Fruit fly (Drosophila melanogaster) whole organism, embryonic: ENCODE results near the gene Gr97a.

Experiments used
- Atf6 ChIP-seq: fragments of 200-800 bp; sonication (Bioruptor generic); IDR thresholded peaks from 2 replicates; pipeline ENCODE4 v1.3.6; 2022; ENCODE audit warnings: missing biosample characterization, missing genetic modification characterization
- Bdp1 ChIP-seq: fragments of 200-800 bp; sonication (Bioruptor generic); optimal IDR thresholded peaks from 3 replicates; lab custom pipeline; 2016; ENCODE audit warnings: missing biosample characterization, missing genetic modification characterization
- C15 ChIP-seq: fragments of 200-800 bp; sonication (Bioruptor generic); IDR thresholded peaks from 3 replicates; pipeline ENCODE4 v1.3.6; 2022; ENCODE audit warnings: missing biosample characterization, missing genetic modification characterization
- CG10147 ChIP-seq: fragments of 200-800 bp; sonication (Bioruptor generic); optimal IDR thresholded peaks from 2 replicates; lab custom pipeline; 2019; ENCODE audit warnings: missing biosample characterization, mild to moderate bottlenecking, missing genetic modification characterization, moderate library complexity
- CG10274 ChIP-seq: fragments of 200-800 bp; sonication (Bioruptor generic); optimal IDR thresholded peaks from 3 replicates; lab custom pipeline; 2017; ENCODE audit warnings: missing biosample characterization, mild to moderate bottlenecking, missing genetic modification characterization
- CG11456 ChIP-seq: fragments of 200-800 bp; sonication (Bioruptor generic); IDR thresholded peaks from 3 replicates; pipeline ENCODE4 v1.3.6; 2022; ENCODE audit warnings: missing biosample characterization, missing genetic modification characterization
- CG12071 ChIP-seq: fragments of 200-800 bp; sonication (Bioruptor generic); optimal IDR thresholded peaks from 3 replicates; lab custom pipeline; 2018; ENCODE audit warnings: missing biosample characterization, mild to moderate bottlenecking, missing genetic modification characterization
- CG12659 ChIP-seq: fragments of 200-800 bp; sonication (Bioruptor generic); optimal IDR thresholded peaks from 3 replicates; lab custom pipeline; 2017; ENCODE audit warnings: mild to moderate bottlenecking, missing biosample characterization, missing genetic modification reagents, missing genetic modification characterization
- CG13775 ChIP-seq: fragments of 200-800 bp; sonication (Bioruptor generic); optimal IDR thresholded peaks from 3 replicates; lab custom pipeline; 2017; ENCODE audit warnings: missing biosample characterization, mild to moderate bottlenecking, missing genetic modification characterization
- CG16815 ChIP-seq: fragments of 200-800 bp; sonication (Bioruptor generic); optimal IDR thresholded peaks from 3 replicates; lab custom pipeline; 2017; ENCODE audit warnings: missing biosample characterization, mild to moderate bottlenecking, missing genetic modification characterization
- CG17328 ChIP-seq: fragments of 200-800 bp; sonication (Bioruptor generic); IDR thresholded peaks from 2 replicates; pipeline ENCODE4 v1.3.6; 2022; ENCODE audit warnings: missing biosample characterization, missing genetic modification characterization
- CG18619 ChIP-seq: fragments of 200-800 bp; sonication (Bioruptor generic); optimal IDR thresholded peaks from 3 replicates; lab custom pipeline; 2017; ENCODE audit warnings: missing biosample characterization, mild to moderate bottlenecking, missing genetic modification characterization
- CG3065 ChIP-seq: fragments of 200-800 bp; sonication (Bioruptor generic); optimal IDR thresholded peaks from 2 replicates; lab custom pipeline; 2016; ENCODE audit warnings: missing biosample characterization, missing genetic modification characterization
- CG31388 ChIP-seq: fragments of 200-800 bp; sonication (Bioruptor generic); optimal IDR thresholded peaks from 2 replicates; lab custom pipeline; 2016; ENCODE audit warnings: missing biosample characterization, missing genetic modification characterization
- CG31441 ChIP-seq: fragments of 200-800 bp; sonication (Bioruptor generic); IDR thresholded peaks from 2 replicates; pipeline ENCODE4 v1.3.6; 2022; ENCODE audit warnings: missing biosample characterization, missing genetic modification characterization
- CG34422 ChIP-seq: fragments of 200-800 bp; sonication (Bioruptor generic); IDR thresholded peaks from 3 replicates; pipeline ENCODE4 v1.3.6; 2022; ENCODE audit warnings: missing biosample characterization, missing genetic modification characterization
- CG3847 ChIP-seq: fragments of 200-800 bp; sonication (Bioruptor generic); IDR thresholded peaks from 2 replicates; pipeline ENCODE4 v1.3.6; 2022; ENCODE audit warnings: missing biosample characterization, missing genetic modification characterization
- CG5245 ChIP-seq: fragments of 200-800 bp; sonication (Bioruptor generic); optimal IDR thresholded peaks from 3 replicates; lab custom pipeline; 2016; ENCODE audit warnings: missing biosample characterization, missing genetic modification characterization
- CG6254 ChIP-seq: fragments of 200-800 bp; sonication (Bioruptor generic); optimal IDR thresholded peaks from 3 replicates; lab custom pipeline; 2017; ENCODE audit warnings: mild to moderate bottlenecking, missing biosample characterization, missing genetic modification reagents, missing genetic modification characterization
- Doc2 ChIP-seq: fragments of 200-800 bp; sonication (Bioruptor generic); IDR thresholded peaks from 2 replicates; pipeline ENCODE4 v1.3.6; 2022; ENCODE audit warnings: missing biosample characterization, missing genetic modification characterization
- Ets97D ChIP-seq: fragments of 200-800 bp; sonication (Bioruptor generic); optimal IDR thresholded peaks from 3 replicates; lab custom pipeline; 2016; ENCODE audit warnings: missing biosample characterization, missing genetic modification characterization
- HHEX ChIP-seq: fragments of 200-800 bp; sonication (Bioruptor generic); optimal IDR thresholded peaks from 3 replicates; lab custom pipeline; 2017; ENCODE audit warnings: missing biosample characterization, mild to moderate bottlenecking, missing genetic modification characterization, missing genetic modification reagents
- Lhr ChIP-seq: fragments of 200-800 bp; sonication (Bioruptor generic); optimal IDR thresholded peaks from 3 replicates; lab custom pipeline; 2017; ENCODE audit warnings: mild to moderate bottlenecking, missing biosample characterization, missing genetic modification reagents, missing genetic modification characterization
- Lim3 ChIP-seq: fragments of 200-800 bp; sonication (Bioruptor generic); IDR thresholded peaks from 2 replicates; pipeline ENCODE4 v1.3.6; 2022; ENCODE audit warnings: missing biosample characterization, missing genetic modification characterization
- Myb ChIP-seq: fragments of 200-800 bp; sonication (Bioruptor generic); optimal IDR thresholded peaks from 2 replicates; lab custom pipeline; 2016; ENCODE audit warnings: missing biosample characterization, missing genetic modification characterization
- Nf-YA ChIP-seq: fragments of 200-800 bp; sonication (Bioruptor generic); IDR thresholded peaks from 2 replicates; pipeline ENCODE4 v1.3.6; 2022; ENCODE audit warnings: missing biosample characterization, missing genetic modification characterization
- Nf-YB ChIP-seq: fragments of 200-800 bp; sonication (Bioruptor generic); optimal IDR thresholded peaks from 3 replicates; lab custom pipeline; 2019; ENCODE audit warnings: missing biosample characterization, mild to moderate bottlenecking, missing genetic modification characterization, moderate library complexity
- Oaz ChIP-seq: fragments of 200-800 bp; sonication (Bioruptor generic); IDR thresholded peaks from 2 replicates; pipeline ENCODE4 v1.3.6; 2022; ENCODE audit warnings: missing biosample characterization, missing genetic modification characterization
- Pdp1 ChIP-seq, 2 experiments: fragments of 200-800 bp; sonication (Bioruptor generic); optimal IDR thresholded peaks; 3 replicates each; lab custom pipeline; 2016; ENCODE audit warnings: missing biosample characterization in 2 of 2, missing genetic modification characterization in 2 of 2, mild to moderate bottlenecking in 1 of 2, moderate library complexity in 1 of 2
- Ptx1 ChIP-seq: fragments of 200-800 bp; sonication (Bioruptor generic); IDR thresholded peaks from 2 replicates; pipeline ENCODE4 v1.3.6; 2022; ENCODE audit warnings: missing biosample characterization, missing genetic modification characterization
- Rx ChIP-seq: fragments of 200-800 bp; sonication (Bioruptor generic); IDR thresholded peaks from 2 replicates; pipeline ENCODE4 v1.3.6; 2022; ENCODE audit warnings: missing biosample characterization, missing genetic modification characterization
- Six4 ChIP-seq: fragments of 200-800 bp; sonication (Bioruptor generic); optimal IDR thresholded peaks from 2 replicates; lab custom pipeline; 2016; ENCODE audit warnings: missing biosample characterization, missing genetic modification characterization
- Vsx1 ChIP-seq: fragments of 200-800 bp; sonication (Bioruptor generic); optimal IDR thresholded peaks from 2 replicates; lab custom pipeline; 2017; ENCODE audit warnings: missing biosample characterization, mild to moderate bottlenecking, missing genetic modification characterization, missing genetic modification reagents
- abd-A ChIP-seq: fragments of 200-800 bp; sonication (Bioruptor generic); optimal IDR thresholded peaks from 3 replicates; lab custom pipeline; 2019; ENCODE audit warnings: missing biosample characterization, mild to moderate bottlenecking, missing genetic modification characterization, moderate library complexity
- cas ChIP-seq: fragments of 200-800 bp; sonication (Bioruptor generic); IDR thresholded peaks from 2 replicates; pipeline ENCODE4 v1.3.6; 2022; ENCODE audit warnings: missing biosample characterization, missing genetic modification characterization
- eyg ChIP-seq: fragments of 200-800 bp; sonication (Bioruptor generic); optimal IDR thresholded peaks from 3 replicates; lab custom pipeline; 2016; ENCODE audit warnings: missing biosample characterization, missing genetic modification characterization
- fd102C ChIP-seq: fragments of 200-800 bp; sonication (Bioruptor generic); optimal IDR thresholded peaks from 2 replicates; lab custom pipeline; 2018; ENCODE audit warnings: missing biosample characterization, mild to moderate bottlenecking, missing genetic modification characterization, moderate library complexity
- ftz-f1 ChIP-seq: fragments of 200-800 bp; sonication (Bioruptor generic); optimal IDR thresholded peaks from 2 replicates; lab custom pipeline; 2016; ENCODE audit warnings: missing biosample characterization, missing genetic modification characterization
- gcm ChIP-seq: fragments of 200-800 bp; sonication (Bioruptor generic); optimal IDR thresholded peaks from 2 replicates; lab custom pipeline; 2019; ENCODE audit warnings: missing biosample characterization, mild to moderate bottlenecking, missing genetic modification characterization, moderate library complexity
- inv ChIP-seq: fragments of 200-800 bp; sonication (Bioruptor generic); IDR thresholded peaks from 2 replicates; pipeline ENCODE4 v1.3.6; 2022; ENCODE audit warnings: missing biosample characterization, missing genetic modification characterization; ENCODE audit not compliant: partially characterized antibody
- kay ChIP-seq: fragments of 200-800 bp; sonication (Bioruptor generic); optimal IDR thresholded peaks from 2 replicates; lab custom pipeline; 2016; ENCODE audit warnings: missing biosample characterization, missing genetic modification characterization
- lab ChIP-seq: fragments of 200-800 bp; sonication (Bioruptor generic); optimal IDR thresholded peaks from 3 replicates; lab custom pipeline; 2017; ENCODE audit warnings: missing biosample characterization, missing genetic modification characterization, mild to moderate bottlenecking, moderate library complexity, missing genetic modification reagents
- luna ChIP-seq: fragments of 200-800 bp; sonication (Bioruptor generic); optimal IDR thresholded peaks from 2 replicates; lab custom pipeline; 2016; ENCODE audit warnings: missing biosample characterization, missing genetic modification characterization
- p53 ChIP-seq: fragments of 200-800 bp; sonication (Bioruptor generic); optimal IDR thresholded peaks from 2 replicates; lab custom pipeline; 2016; ENCODE audit warnings: missing biosample characterization, missing genetic modification characterization
- peb ChIP-seq: fragments of 200-800 bp; sonication (Bioruptor generic); IDR thresholded peaks from 2 replicates; pipeline ENCODE4 v1.3.6; 2022; ENCODE audit warnings: missing biosample characterization, missing genetic modification characterization
- row ChIP-seq: fragments of 200-800 bp; sonication (Bioruptor generic); IDR thresholded peaks from 3 replicates; pipeline ENCODE4 v1.3.6; 2022; ENCODE audit warnings: missing biosample characterization, missing genetic modification characterization
- salm ChIP-seq: fragments of 200-800 bp; sonication (Bioruptor generic); optimal IDR thresholded peaks from 2 replicates; lab custom pipeline; 2018; ENCODE audit warnings: missing biosample characterization, mild to moderate bottlenecking, missing genetic modification characterization
- sr ChIP-seq: fragments of 200-800 bp; sonication (Bioruptor generic); IDR thresholded peaks from 3 replicates; pipeline ENCODE4 v1.3.6; 2022; ENCODE audit warnings: missing biosample characterization, missing genetic modification characterization
- vnd ChIP-seq: fragments of 200-800 bp; sonication (Bioruptor generic); IDR thresholded peaks from 3 replicates; pipeline ENCODE4 v1.3.6; 2022; ENCODE audit warnings: missing biosample characterization, missing genetic modification characterization; ENCODE audit not compliant: partially characterized antibody

The Gr97a gene

dm6 chr3R:26954020-26954672 lies 12.1 kb downstream of the Gr97a start (continued):
- peak; percentile 90 for TF ChIP-seq Ptx1 (GFP tag; lab: Robert Waterston, UW)
- TF ChIP-seq Oaz (GFP tag; lab: Robert Waterston, UW) = peak; percentile 54; the same call in 1 of the 2 replicates
- TF ChIP-seq CG18619 (GFP tag; lab: Kevin White, UChicago) = peak; percentile 51
- TF ChIP-seq CG13775 (GFP tag; lab: Kevin White, UChicago) = peak; percentile 54
- TF ChIP-seq kay = no peak
- TF ChIP-seq fd102C (GFP tag; lab: Kevin White, UChicago) = no peak
- peak; percentile 69; the same call in 2 of the 3 replicates for TF ChIP-seq CG11456 (GFP tag; lab: Robert Waterston, UW)
- TF ChIP-seq Rx (GFP tag; lab: Robert Waterston, UW) = peak; percentile 70
- peak; percentile 61 for TF ChIP-seq gcm
- peak; percentile 34 for TF ChIP-seq CG31388
- peak; percentile 67 for TF ChIP-seq Vsx1 (GFP tag; lab: Kevin White, UChicago)
- TF ChIP-seq cas = peak; percentile 47; the same call in 1 of the 2 replicates
- TF ChIP-seq CG3847 (GFP tag; lab: Robert Waterston, UW) = peak; percentile 50
- TF ChIP-seq eyg = no peak
- peak; percentile 27 for TF ChIP-seq CG3065 (GFP tag; lab: Kevin White, UChicago)
- no peak for TF ChIP-seq C15
- no peak for TF ChIP-seq Ets97D (GFP tag; lab: Kevin White, UChicago)
- peak; percentile 40; the same call in 2 of the 3 replicates for TF ChIP-seq sr (GFP tag; lab: Robert Waterston, UW)
- peak; percentile 51 for TF ChIP-seq Nf-YB (GFP tag; lab: Kevin White, UChicago)
- peak; percentile 73 for TF ChIP-seq HHEX (GFP tag; lab: Kevin White, UChicago)
- TF ChIP-seq CG17328 (GFP tag; lab: Robert Waterston, UW) = peak; percentile 88
- peak; percentile 65 for TF ChIP-seq salm
- peak; percentile 89 for TF ChIP-seq row (GFP tag; lab: Robert Waterston, UW)
- peak; percentile 72 for TF ChIP-seq Six4 (GFP tag; lab: Kevin White, UChicago)
- peak; percentile 50 for TF ChIP-seq CG10147
- peak; percentile 32; the same call in 1 of the 2 replicates for TF ChIP-seq Lim3
- peak; percentile 31 for TF ChIP-seq ftz-f1 (GFP tag; lab: Kevin White, UChicago)
- TF ChIP-seq CG12071 = peak; percentile 36
- TF ChIP-seq CG34422 (GFP tag; lab: Robert Waterston, UW) = peak; percentile 86
- TF ChIP-seq Doc2 (GFP tag; lab: Robert Waterston, UW) = no peak
- TF ChIP-seq Pdp1 (GFP tag; optimal IDR thresholded peaks at IDR 0.05; lab: Kevin White, UChicago) = peak in 1 of 2 experiments; percentile 71
- peak; percentile 26 for TF ChIP-seq CG10274 (GFP tag; lab: Kevin White, UChicago)
- peak; percentile 20 for TF ChIP-seq Lhr (GFP tag; lab: Kevin White, UChicago)
- TF ChIP-seq luna (GFP tag; lab: Kevin White, UChicago) = no peak
- peak; percentile 20 for TF ChIP-seq CG16815
- peak; percentile 81 for TF ChIP-seq CG31441 (GFP tag; lab: Robert Waterston, UW)
- peak; percentile 43 for TF ChIP-seq CG12659 (GFP tag; lab: Kevin White, UChicago)
- TF ChIP-seq abd-A (tag; lab: Kevin White, UChicago) = no peak
- TF ChIP-seq Bdp1 (GFP tag; lab: Kevin White, UChicago) = no peak
- TF ChIP-seq p53 (GFP tag; lab: Kevin White, UChicago) = no peak
- TF ChIP-seq lab (GFP tag; lab: Kevin White, UChicago) = peak; percentile 85
- no peak for TF ChIP-seq vnd (GFP tag; lab: Robert Waterston, UW)
- TF ChIP-seq CG6254 (GFP tag; lab: Kevin White, UChicago) = peak; percentile 32
- peak; percentile 79 for TF ChIP-seq Nf-YA
- peak; percentile 58; the same call in 1 of the 2 replicates for TF ChIP-seq peb
- no peak for TF ChIP-seq CG5245 (GFP tag; lab: Kevin White, UChicago)
- TF ChIP-seq Atf6 (GFP tag; lab: Robert Waterston, UW) = peak; percentile 61; the same call in 1 of the 2 replicates
- TF ChIP-seq Myb (GFP tag; lab: Kevin White, UChicago) = no peak
- TF ChIP-seq inv (GFP tag; lab: Robert Waterston, UW) = no peak
